Fruit fly (Drosophila melanogaster) whole organism, embryonic: ENCODE data around the gene Bet3.

Source experiments
- Atf6 ChIP-seq: fragments of 200-800 bp; sonication (Bioruptor generic); IDR thresholded peaks from 2 replicates; pipeline ENCODE4 v1.3.6; 2022; ENCODE audit warnings: missing biosample characterization, missing genetic modification characterization
- CG10366 ChIP-seq: fragments of 200-800 bp; sonication (Bioruptor generic); IDR thresholded peaks from 2 replicates; pipeline ENCODE4 v1.3.6; 2022; ENCODE audit warnings: missing biosample characterization, missing genetic modification characterization
- CG1233 ChIP-seq: fragments of 200-800 bp; sonication (Bioruptor generic); optimal IDR thresholded peaks from 4 replicates; lab custom pipeline; 2018; ENCODE audit warnings: missing biosample characterization, mild to moderate bottlenecking, missing genetic modification characterization
- CG17385 ChIP-seq: fragments of 200-800 bp; sonication (Bioruptor generic); optimal IDR thresholded peaks from 3 replicates; lab custom pipeline; 2018; ENCODE audit warnings: missing biosample characterization, mild to moderate bottlenecking, missing genetic modification characterization
- CG17802 ChIP-seq: fragments of 200-800 bp; sonication (Bioruptor generic); optimal IDR thresholded peaks from 2 replicates; lab custom pipeline; 2018; ENCODE audit warnings: missing biosample characterization, mild to moderate bottlenecking, missing genetic modification characterization, moderate library complexity
- CG17912 ChIP-seq: fragments of 200-800 bp; sonication (Bioruptor generic); optimal IDR thresholded peaks from 2 replicates; lab custom pipeline; 2018; ENCODE audit warnings: missing biosample characterization, mild to moderate bottlenecking, missing genetic modification characterization
- CG18764 ChIP-seq: fragments of 200-800 bp; sonication (Bioruptor generic); optimal IDR thresholded peaks from 3 replicates; lab custom pipeline; 2016; ENCODE audit warnings: missing biosample characterization, missing genetic modification characterization
- CG2889 ChIP-seq: fragments of 200-800 bp; sonication (Bioruptor generic); IDR thresholded peaks from 3 replicates; pipeline ENCODE4 v1.3.6; 2022; ENCODE audit warnings: missing biosample characterization, missing genetic modification characterization
- CG34224 ChIP-seq: fragments of 200-800 bp; sonication (Bioruptor generic); IDR thresholded peaks from 3 replicates; pipeline ENCODE4 v1.3.6; 2022; ENCODE audit warnings: missing biosample characterization, missing genetic modification characterization; ENCODE audit not compliant: partially characterized antibody
- CG4360 ChIP-seq: fragments of 200-800 bp; sonication (Bioruptor generic); IDR thresholded peaks from 2 replicates; pipeline ENCODE4 v1.3.6; 2022; ENCODE audit warnings: missing biosample characterization, missing genetic modification characterization
- CG4730 ChIP-seq: fragments of 200-800 bp; sonication (Bioruptor generic); IDR thresholded peaks from 2 replicates; pipeline ENCODE4 v1.3.6; 2022; ENCODE audit warnings: missing biosample characterization, missing genetic modification characterization
- CG6175 ChIP-seq: fragments of 200-800 bp; sonication (Bioruptor generic); IDR thresholded peaks from 3 replicates; pipeline ENCODE4 v1.3.6; 2022; ENCODE audit warnings: missing biosample characterization, missing genetic modification characterization
- CG6654 ChIP-seq: fragments of 200-800 bp; sonication (Bioruptor generic); optimal IDR thresholded peaks from 2 replicates; lab custom pipeline; 2017; ENCODE audit warnings: missing biosample characterization, mild to moderate bottlenecking, missing genetic modification characterization
- CG6765 ChIP-seq: fragments of 200-800 bp; sonication (Bioruptor generic); optimal IDR thresholded peaks from 3 replicates; lab custom pipeline; 2017; ENCODE audit warnings: missing biosample characterization, mild to moderate bottlenecking, missing genetic modification characterization
- CG7271 ChIP-seq: fragments of 200-800 bp; sonication (Bioruptor generic); optimal IDR thresholded peaks from 2 replicates; lab custom pipeline; 2018; ENCODE audit warnings: missing biosample characterization, mild to moderate bottlenecking, missing genetic modification characterization, moderate library complexity
- CG9437 ChIP-seq: fragments of 200-800 bp; sonication (Bioruptor generic); optimal IDR thresholded peaks from 2 replicates; lab custom pipeline; 2018; ENCODE audit warnings: missing biosample characterization, mild to moderate bottlenecking, missing genetic modification characterization
- CG9876 ChIP-seq: fragments of 200-800 bp; sonication (Bioruptor generic); optimal IDR thresholded peaks from 2 replicates; lab custom pipeline; 2016; ENCODE audit warnings: missing biosample characterization, missing genetic modification characterization
- Chrac-16 ChIP-seq: fragments of 200-800 bp; sonication (Bioruptor generic); optimal IDR thresholded peaks from 3 replicates; lab custom pipeline; 2016; ENCODE audit warnings: missing biosample characterization, missing genetic modification characterization
- D ChIP-seq, 2 experiments: fragments of 200-800 bp in 1 of 2; fragments of >200 bp in 1 of 2; sonication (Bioruptor generic) in 1 of 2; optimal IDR thresholded peaks; 2 replicates in 1 of 2; 3 replicates in 1 of 2; lab custom pipeline; 2017; ENCODE audit warnings: mild to moderate bottlenecking in 1 of 2, missing biosample characterization in 1 of 2, missing genetic modification characterization in 1 of 2, missing genetic modification reagents in 1 of 2
- D19B ChIP-seq: fragments of 200-800 bp; sonication (Bioruptor generic); optimal IDR thresholded peaks from 2 replicates; lab custom pipeline; 2017; ENCODE audit warnings: missing biosample characterization, mild to moderate bottlenecking, missing genetic modification characterization
- Dp ChIP-seq: fragments of 200-800 bp; sonication (Bioruptor generic); optimal IDR thresholded peaks from 2 replicates; lab custom pipeline; 2018; ENCODE audit warnings: missing biosample characterization, mild to moderate bottlenecking, missing genetic modification characterization, moderate library complexity
- Fer1 ChIP-seq: fragments of 200-800 bp; sonication (Bioruptor generic); optimal IDR thresholded peaks from 2 replicates; lab custom pipeline; 2017; ENCODE audit warnings: missing biosample characterization, mild to moderate bottlenecking, missing genetic modification characterization
- Hmr ChIP-seq: fragments of 200-800 bp; sonication (Bioruptor generic); optimal IDR thresholded peaks from 3 replicates; lab custom pipeline; 2017; ENCODE audit warnings: mild to moderate bottlenecking, missing biosample characterization, missing genetic modification reagents, missing genetic modification characterization
- Hsf ChIP-seq: fragments of 200-800 bp; sonication (Bioruptor generic); optimal IDR thresholded peaks from 3 replicates; lab custom pipeline; 2016; ENCODE audit warnings: missing biosample characterization, missing genetic modification characterization
- Lim3 ChIP-seq: fragments of 200-800 bp; sonication (Bioruptor generic); IDR thresholded peaks from 2 replicates; pipeline ENCODE4 v1.3.6; 2022; ENCODE audit warnings: missing biosample characterization, missing genetic modification characterization
- Lpt ChIP-seq: fragments of >200 bp; optimal IDR thresholded peaks from 2 replicates; lab custom pipeline; 2018; ENCODE audit warnings: missing biosample characterization, missing genetic modification characterization
- Nf-YC ChIP-seq: fragments of 200-800 bp; optimal IDR thresholded peaks from 3 replicates; lab custom pipeline; 2019; ENCODE audit warnings: missing biosample characterization, mild to moderate bottlenecking, missing genetic modification characterization, moderate library complexity
- Oli ChIP-seq: fragments of 200-800 bp; sonication (Bioruptor generic); optimal IDR thresholded peaks from 2 replicates; lab custom pipeline; 2018; ENCODE audit warnings: missing biosample characterization, mild to moderate bottlenecking, missing genetic modification characterization, moderate library complexity
- Six4 ChIP-seq: fragments of 200-800 bp; sonication (Bioruptor generic); optimal IDR thresholded peaks from 2 replicates; lab custom pipeline; 2016; ENCODE audit warnings: missing biosample characterization, missing genetic modification characterization
- Sry-δ ChIP-seq: fragments of 200-800 bp; sonication (Bioruptor generic); optimal IDR thresholded peaks from 2 replicates; lab custom pipeline; 2016; ENCODE audit warnings: missing biosample characterization, missing genetic modification characterization
- crc ChIP-seq: fragments of 200-800 bp; sonication (Bioruptor generic); optimal IDR thresholded peaks from 2 replicates; lab custom pipeline; 2016; ENCODE audit warnings: missing biosample characterization, missing genetic modification characterization
- crol ChIP-seq: fragments of 200-800 bp; sonication (Bioruptor generic); IDR thresholded peaks from 2 replicates; pipeline ENCODE4 v1.3.6; 2022; ENCODE audit warnings: missing biosample characterization, missing genetic modification characterization
- gcm ChIP-seq: fragments of 200-800 bp; sonication (Bioruptor generic); optimal IDR thresholded peaks from 2 replicates; lab custom pipeline; 2019; ENCODE audit warnings: missing biosample characterization, mild to moderate bottlenecking, missing genetic modification characterization, moderate library complexity
- gro ChIP-seq: fragments of 200-800 bp; sonication (Bioruptor generic); optimal IDR thresholded peaks from 2 replicates; lab custom pipeline; 2016; ENCODE audit warnings: missing biosample characterization, missing genetic modification characterization
- hbn ChIP-seq: fragments of 200-800 bp; sonication (Bioruptor generic); IDR thresholded peaks from 2 replicates; pipeline ENCODE4 v1.3.6; 2022; ENCODE audit warnings: missing biosample characterization, missing genetic modification characterization; ENCODE audit not compliant: partially characterized antibody
- hth ChIP-seq: fragments of >200 bp; optimal IDR thresholded peaks from 2 replicates; lab custom pipeline; 2017; ENCODE audit warnings: inconsistent platforms
- ken ChIP-seq: fragments of 200-800 bp; sonication (Bioruptor generic); IDR thresholded peaks from 3 replicates; pipeline ENCODE4 v1.3.6; 2022; ENCODE audit warnings: missing biosample characterization, missing genetic modification characterization
- knrl ChIP-seq: fragments of 200-800 bp; sonication (Bioruptor generic); IDR thresholded peaks from 3 replicates; pipeline ENCODE4 v1.3.6; 2022; ENCODE audit warnings: missing biosample characterization, missing genetic modification characterization; ENCODE audit not compliant: partially characterized antibody
- lola ChIP-seq, 3 experiments: fragments of >200 bp in 2 of 3; fragments of 200-800 bp in 1 of 3; sonication (Bioruptor generic) in 1 of 3; optimal IDR thresholded peaks; 2 replicates each; lab custom pipeline; 2017 to 2019; ENCODE audit warnings: missing biosample characterization in 3 of 3, missing genetic modification characterization in 3 of 3, mild to moderate bottlenecking in 1 of 3, moderate library complexity in 1 of 3
- lov ChIP-seq, 2 experiments: fragments of 200-800 bp in 1 of 2; fragments of >200 bp in 1 of 2; sonication (Bioruptor generic) in 1 of 2; IDR thresholded peaks in 1 of 2; optimal IDR thresholded peaks in 1 of 2; 2 replicates in 1 of 2; 3 replicates in 1 of 2; pipeline versions ENCODE4 v1.3.6 to Lab custom; 2017 to 2022; ENCODE audit warnings: missing biosample characterization in 1 of 2, missing genetic modification characterization in 1 of 2
- nau ChIP-seq: fragments of 200-800 bp; sonication (Bioruptor generic); optimal IDR thresholded peaks from 3 replicates; lab custom pipeline; 2017; ENCODE audit warnings: missing biosample characterization, mild to moderate bottlenecking, missing genetic modification characterization, missing genetic modification reagents
- phol ChIP-seq: fragments of 200-800 bp; sonication (Bioruptor generic); optimal IDR thresholded peaks from 3 replicates; lab custom pipeline; 2018; ENCODE audit warnings: missing biosample characterization, mild to moderate bottlenecking, missing genetic modification characterization, moderate library complexity
- sd ChIP-seq: fragments of 200-800 bp; sonication (Bioruptor generic); optimal IDR thresholded peaks from 3 replicates; lab custom pipeline; 2018; ENCODE audit warnings: missing biosample characterization, mild to moderate bottlenecking, missing genetic modification characterization, moderate library complexity
- sens-2 ChIP-seq: fragments of 200-800 bp; sonication (Bioruptor generic); IDR thresholded peaks from 2 replicates; pipeline ENCODE4 v1.3.6; 2022; ENCODE audit warnings: missing biosample characterization, missing genetic modification characterization
- seq ChIP-seq: fragments of 200-800 bp; sonication (Bioruptor generic); IDR thresholded peaks from 2 replicates; pipeline ENCODE4 v1.3.6; 2022; ENCODE audit warnings: missing biosample characterization, missing genetic modification characterization
- sim ChIP-seq: fragments of 200-800 bp; sonication (Bioruptor generic); IDR thresholded peaks from 2 replicates; pipeline ENCODE4 v1.3.6; 2022; ENCODE audit warnings: missing biosample characterization, missing genetic modification characterization
- ssp ChIP-seq: fragments of 200-800 bp; sonication (Bioruptor generic); IDR thresholded peaks from 2 replicates; pipeline ENCODE4 v1.3.6; 2022; ENCODE audit warnings: missing biosample characterization, missing genetic modification characterization
- trem ChIP-seq: fragments of 200-800 bp; optimal IDR thresholded peaks from 3 replicates; lab custom pipeline; 2019; ENCODE audit warnings: missing biosample characterization, mild to moderate bottlenecking, missing genetic modification characterization, moderate library complexity
- tup ChIP-seq: fragments of 200-800 bp; sonication (Bioruptor generic); optimal IDR thresholded peaks from 2 replicates; lab custom pipeline; 2016; ENCODE audit warnings: missing biosample characterization, mild to moderate bottlenecking, missing genetic modification characterization, moderate library complexity
- vfl ChIP-seq: fragments of 200-800 bp; sonication (Bioruptor generic); optimal IDR thresholded peaks from 2 replicates; lab custom pipeline; 2016; ENCODE audit warnings: missing biosample characterization, missing genetic modification characterization

Gene Bet3

dm6 chr3L:9435315-9435714, 6.8 kb downstream of the Bet3 start, which contains the start of gene CG42526 (continued):
- TF ChIP-seq CG6765 (GFP tag; lab: Kevin White, UChicago) (no peak), nau (GFP tag; lab: Kevin White, UChicago) (no peak), CG6654 (GFP tag; lab: Kevin White, UChicago) (no peak), CG1233 (GFP tag; lab: Kevin White, UChicago) (no peak), vfl (GFP tag; lab: Kevin White, UChicago) (peak; percentile 61), CG7271 (no peak), hth (lab: Kevin White, UChicago) (no peak), CG18764 (no peak), CG17802 (no peak), Lpt (no peak), CG9876 (GFP tag; lab: Kevin White, UChicago) (no peak), sd (tag; lab: Kevin White, UChicago) (peak; percentile 36), Dp (GFP tag; lab: Kevin White, UChicago) (peak; percentile 79), lola (GFP tag; optimal IDR thresholded peaks at IDR 0.05; lab: Kevin White, UChicago) (no peak), CG2889 (GFP tag; lab: Robert Waterston, UW) (0 out of 3 replicates have a peak, but pooled peaks have one; percentile 16), CG17385 (GFP tag; lab: Kevin White, UChicago) (peak; percentile 49), seq (GFP tag; lab: Robert Waterston, UW) (0 out of 2 replicates have a peak, but pooled peaks have one; percentile 12), sens-2 (0 out of 2 replicates have a peak, but pooled peaks have one; percentile 38), CG10366 (peak; percentile 55), Hmr (GFP tag; lab: Kevin White, UChicago) (peak; percentile 62), D (optimal IDR thresholded peaks at IDR 0.05; lab: Kevin White, UChicago) (no peak), D (GFP tag; optimal IDR thresholded peaks at IDR 0.05; lab: Kevin White, UChicago) (no peak), phol (tag; lab: Kevin White, UChicago) (no peak), CG4730 (GFP tag; lab: Robert Waterston, UW) (no peak), Nf-YC (tag; lab: Kevin White, UChicago) (no peak), Atf6 (GFP tag; lab: Robert Waterston, UW) (peak; percentile 63; the same call in 1 of the 2 replicates), Hsf (GFP tag; lab: Kevin White, UChicago) (peak; percentile 63), knrl (peak; percentile 7; the same call in 1 of the 3 replicates), trem (tag; lab: Kevin White, UChicago) (peak; percentile 25), ssp (GFP tag; lab: Robert Waterston, UW) (no peak), gcm (GFP tag; lab: Kevin White, UChicago) (no peak), CG6175 (no peak), crol (GFP tag; lab: Robert Waterston, UW) (no peak), CG9437 (GFP tag; lab: Kevin White, UChicago) (peak; percentile 64), Six4 (no peak), lov (optimal IDR thresholded peaks at IDR 0.05; lab: Kevin White, UChicago) (no peak), lov (GFP tag; IDR thresholded peaks at IDR 0.05; lab: Robert Waterston, UW) (no peak), sim (GFP tag; lab: Robert Waterston, UW) (no peak), crc (no peak), CG17912 (no peak), tup (GFP tag; lab: Kevin White, UChicago) (no peak), Chrac-16 (GFP tag; lab: Kevin White, UChicago) (peak; percentile 36), hbn (GFP tag; lab: Robert Waterston, UW) (peak; percentile 45; the same call in 1 of the 2 replicates), Sry-δ (peak; percentile 82), D19B (GFP tag; lab: Kevin White, UChicago) (no peak), gro (GFP tag; lab: Kevin White, UChicago) (no peak), ken (peak; percentile 54; the same call in 2 of the 3 replicates), Oli (no peak), Fer1 (GFP tag; lab: Kevin White, UChicago) (peak; percentile 43), Lim3 (GFP tag; lab: Robert Waterston, UW) (no peak), CG4360 (no peak), CG34224 (GFP tag; lab: Robert Waterston, UW) (peak; percentile 55; the same call in 2 of the 3 replicates)
